Worm (Caenorhabditis elegans) whole organism, late embryonic: ENCODE data around the gene T05A7.11.

Experiments
- C08G9.2 ChIP-seq: sonication (generic microtip); optimal IDR thresholded peaks from 2 replicates; lab custom pipeline; 2016; ENCODE audit warnings: mild to moderate bottlenecking, missing genetic modification characterization, moderate library complexity, missing compliant biosample characterization
- C38D4.7 ChIP-seq: fragments of 200-800 bp; sonication (Bioruptor generic); optimal IDR thresholded peaks from 2 replicates; lab custom pipeline; 2018; ENCODE audit warnings: mild to moderate bottlenecking, missing genetic modification characterization, moderate library complexity, missing compliant biosample characterization
- F13H6.1 ChIP-seq: sonication (generic microtip); optimal IDR thresholded peaks from 2 replicates; lab custom pipeline; 2016; ENCODE audit warnings: missing genetic modification characterization, missing compliant biosample characterization
- K09A11.1 ChIP-seq: sonication (generic microtip); optimal IDR thresholded peaks from 2 replicates; lab custom pipeline; 2017; ENCODE audit warnings: antibody characterized with exemption, mild to moderate bottlenecking, missing genetic modification characterization, missing compliant biosample characterization; ENCODE audit not compliant: insufficient read depth
- T23F11.4 ChIP-seq: fragments of 200-800 bp; sonication (Bioruptor generic); optimal IDR thresholded peaks from 2 replicates; lab custom pipeline; 2018; ENCODE audit warnings: mild to moderate bottlenecking, missing genetic modification characterization, missing compliant biosample characterization
- ahr-1 ChIP-seq: sonication (generic microtip); optimal IDR thresholded peaks from 2 replicates; lab custom pipeline; 2016; ENCODE audit warnings: missing genetic modification characterization, missing compliant biosample characterization
- ceh-14 ChIP-seq: sonication (generic microtip); optimal IDR thresholded peaks from 2 replicates; lab custom pipeline; 2016; ENCODE audit warnings: missing genotype, missing genetic modification characterization, missing compliant biosample characterization
- ceh-18 ChIP-seq: sonication (generic microtip); optimal IDR thresholded peaks from 2 replicates; lab custom pipeline; 2016; ENCODE audit warnings: missing genetic modification characterization, missing compliant biosample characterization
- ceh-19 ChIP-seq: fragments of 200-800 bp; sonication (Bioruptor generic); optimal IDR thresholded peaks from 2 replicates; lab custom pipeline; 2018; ENCODE audit warnings: mild to moderate bottlenecking, missing genetic modification characterization, missing compliant biosample characterization
- ceh-2 ChIP-seq: sonication (generic microtip); optimal IDR thresholded peaks from 2 replicates; lab custom pipeline; 2016; ENCODE audit warnings: missing genotype, missing genetic modification characterization, missing compliant biosample characterization
- ceh-22 ChIP-seq: sonication (generic microtip); optimal IDR thresholded peaks from 2 replicates; lab custom pipeline; 2017; ENCODE audit warnings: missing biosample characterization, missing genetic modification characterization
- ceh-31 ChIP-seq: sonication (generic microtip); optimal IDR thresholded peaks from 2 replicates; lab custom pipeline; 2016; ENCODE audit warnings: missing genetic modification characterization, missing compliant biosample characterization
- ceh-45 ChIP-seq: fragments of 200-800 bp; sonication (Bioruptor generic); IDR thresholded peaks from 2 replicates; pipeline ENCODE4 v1.3.6; 2022; ENCODE audit warnings: missing genetic modification reagents, missing genetic modification characterization, missing compliant biosample characterization
- ceh-48 ChIP-seq: sonication (generic microtip); optimal IDR thresholded peaks from 2 replicates; lab custom pipeline; 2016; ENCODE audit warnings: missing genetic modification characterization, inconsistent platforms, missing compliant biosample characterization
- ceh-9 ChIP-seq: sonication (generic microtip); optimal IDR thresholded peaks from 2 replicates; lab custom pipeline; 2016; ENCODE audit warnings: mild to moderate bottlenecking, missing genetic modification characterization, inconsistent platforms, missing compliant biosample characterization
- dve-1 ChIP-seq: sonication (generic microtip); optimal IDR thresholded peaks from 2 replicates; lab custom pipeline; 2017; ENCODE audit warnings: antibody characterized with exemption, mild to moderate bottlenecking, missing genetic modification characterization, missing compliant biosample characterization
- elt-2 ChIP-seq: sonication (generic microtip); optimal IDR thresholded peaks from 2 replicates; lab custom pipeline; 2016; ENCODE audit warnings: missing genetic modification reagents, missing genetic modification characterization, missing compliant biosample characterization
- elt-4 ChIP-seq: sonication (generic microtip); optimal IDR thresholded peaks from 2 replicates; lab custom pipeline; 2016; ENCODE audit warnings: missing genetic modification characterization, missing compliant biosample characterization
- eyg-1 ChIP-seq: sonication (generic microtip); optimal IDR thresholded peaks from 2 replicates; lab custom pipeline; 2016; ENCODE audit warnings: missing genotype, missing genetic modification characterization, missing compliant biosample characterization
- fax-1 ChIP-seq: sonication (generic microtip); optimal IDR thresholded peaks from 2 replicates; lab custom pipeline; 2016; ENCODE audit warnings: missing genotype, missing genetic modification characterization, missing compliant biosample characterization
- fkh-10 ChIP-seq: fragments of 150-350 bp; optimal IDR thresholded peaks from 2 replicates; lab custom pipeline; 2014; ENCODE audit warnings: missing biosample characterization, missing genetic modification reagents, missing genetic modification characterization
- hlh-15 ChIP-seq: sonication (generic microtip); optimal IDR thresholded peaks from 2 replicates; lab custom pipeline; 2016; ENCODE audit warnings: missing genetic modification characterization, missing compliant biosample characterization
- hlh-30 ChIP-seq: sonication (generic microtip); optimal IDR thresholded peaks from 2 replicates; lab custom pipeline; 2017; ENCODE audit warnings: antibody characterized with exemption, missing genetic modification characterization, missing compliant biosample characterization; ENCODE audit not compliant: insufficient read depth
- hlh-6 ChIP-seq: sonication (generic microtip); optimal IDR thresholded peaks from 2 replicates; lab custom pipeline; 2016; ENCODE audit warnings: missing genotype, missing genetic modification characterization, missing compliant biosample characterization
- hlh-8 ChIP-seq: sonication (generic microtip); optimal IDR thresholded peaks from 2 replicates; lab custom pipeline; 2016; ENCODE audit warnings: missing genotype, missing genetic modification characterization, missing compliant biosample characterization
- lim-6 ChIP-seq: sonication (generic microtip); optimal IDR thresholded peaks from 2 replicates; lab custom pipeline; 2016; ENCODE audit warnings: missing genetic modification characterization, missing compliant biosample characterization
- madf-2 ChIP-seq: sonication (generic microtip); optimal IDR thresholded peaks from 2 replicates; lab custom pipeline; 2017; ENCODE audit warnings: missing genetic modification characterization, missing compliant biosample characterization
- mec-3 ChIP-seq: sonication (generic microtip); optimal IDR thresholded peaks from 2 replicates; lab custom pipeline; 2016; ENCODE audit warnings: borderline replicate concordance, missing genetic modification characterization, missing compliant biosample characterization
- nfya-1 ChIP-seq: sonication (generic microtip); optimal IDR thresholded peaks from 2 replicates; lab custom pipeline; 2017; ENCODE audit warnings: missing genetic modification characterization, mild to moderate bottlenecking, missing compliant biosample characterization, antibody characterized with exemption, moderate library complexity
- pha-2 ChIP-seq: sonication (generic microtip); optimal IDR thresholded peaks from 2 replicates; lab custom pipeline; 2017; ENCODE audit warnings: mild to moderate bottlenecking, missing genetic modification characterization, missing compliant biosample characterization
- pqm-1 ChIP-seq: sonication (generic microtip); optimal IDR thresholded peaks from 2 replicates; lab custom pipeline; 2016; ENCODE audit warnings: missing genetic modification characterization, missing compliant biosample characterization
- ref-2 ChIP-seq: sonication (generic microtip); optimal IDR thresholded peaks from 2 replicates; lab custom pipeline; 2016; ENCODE audit warnings: missing genetic modification characterization, missing compliant biosample characterization
- rnt-1 ChIP-seq: sonication (generic microtip); optimal IDR thresholded peaks from 2 replicates; lab custom pipeline; 2016; ENCODE audit warnings: missing genetic modification characterization, missing compliant biosample characterization
- sdc-2 ChIP-seq: sonication (generic microtip); optimal IDR thresholded peaks from 2 replicates; lab custom pipeline; 2016; ENCODE audit warnings: missing genotype, missing genetic modification characterization, missing compliant biosample characterization
- sox-2 ChIP-seq: fragments of 200-800 bp; sonication (Bioruptor generic); IDR thresholded peaks from 2 replicates; pipeline ENCODE4 v1.3.6; 2022; ENCODE audit warnings: missing genetic modification reagents, missing genetic modification characterization, missing compliant biosample characterization
- syd-9 ChIP-seq: sonication (generic microtip); optimal IDR thresholded peaks from 2 replicates; lab custom pipeline; 2016; ENCODE audit warnings: mild to moderate bottlenecking, missing genetic modification characterization, moderate library complexity, missing compliant biosample characterization
- tbx-2 ChIP-seq: sonication (generic microtip); optimal IDR thresholded peaks from 2 replicates; lab custom pipeline; 2016; ENCODE audit warnings: missing genetic modification characterization, missing compliant biosample characterization
- ttx-3 ChIP-seq: sonication (generic microtip); optimal IDR thresholded peaks from 2 replicates; lab custom pipeline; 2016; ENCODE audit warnings: missing genetic modification reagents, missing genetic modification characterization, missing compliant biosample characterization
- unc-42 ChIP-seq: sonication (generic microtip); optimal IDR thresholded peaks from 2 replicates; lab custom pipeline; 2016; ENCODE audit warnings: missing genotype, missing genetic modification characterization, missing compliant biosample characterization
- unc-86 ChIP-seq: sonication (generic microtip); optimal IDR thresholded peaks from 2 replicates; lab custom pipeline; 2016; ENCODE audit warnings: missing genetic modification characterization, missing compliant biosample characterization

Gene T05A7.11

DNA sequence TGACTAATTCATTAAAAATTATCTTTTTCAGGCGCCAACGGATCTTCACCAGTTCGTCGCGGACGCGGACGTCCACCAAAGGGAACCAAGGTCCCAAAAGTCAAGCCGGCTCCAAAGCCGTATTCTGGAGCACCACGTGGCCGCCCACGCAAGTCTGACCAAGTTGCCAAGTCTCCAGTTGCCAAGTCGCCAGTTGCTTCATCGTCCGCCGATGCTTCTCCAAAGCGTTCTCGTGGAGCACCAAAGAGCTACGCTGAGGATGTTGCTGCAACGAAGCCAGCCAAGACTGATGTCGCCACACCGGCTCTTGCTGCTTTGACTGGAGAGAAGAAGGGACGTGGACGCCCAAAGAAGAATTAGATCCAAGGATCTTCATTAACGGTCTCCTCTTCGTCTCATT, 8.0 kb upstream of the T05A7.11 start:
- TF ChIP-seq eyg-1 (tag; lab: Kevin White, UChicago): no peak
- no peak for TF ChIP-seq ceh-48 (tag; lab: Kevin White, UChicago)
- no peak for TF ChIP-seq madf-2
- TF ChIP-seq T23F11.4 (GFP tag; lab: Kevin White, UChicago): no peak
- no peak for TF ChIP-seq ceh-45 (GFP tag; lab: Robert Waterston, UW)
- TF ChIP-seq dve-1 (tag; lab: Kevin White, UChicago): no peak

ce11 chrII:4672584-4673110, 7.4 kb upstream of the T05A7.11 start, which contains the start of the genes clec-140 and hmg-11:
Gene clec-140 (plus strand): TSS chrII:4673060.
Gene hmg-11 (plus strand): TSS chrII:4673085.
- no peak for TF ChIP-seq ceh-2
- TF ChIP-seq elt-2 (tag; lab: Kevin White, UChicago): peak; percentile 43
- no peak for TF ChIP-seq pqm-1 (tag; lab: Kevin White, UChicago)
- TF ChIP-seq fkh-10 (GFP tag; lab: Kevin White, UChicago): no peak
- TF ChIP-seq ceh-18 (tag; lab: Kevin White, UChicago): peak; percentile 17
- TF ChIP-seq eyg-1 (tag; lab: Kevin White, UChicago): peak; percentile 12
- TF ChIP-seq T23F11.4 (GFP tag; lab: Kevin White, UChicago): no peak
- peak; percentile 57 for TF ChIP-seq ref-2
- TF ChIP-seq sdc-2 (tag; lab: Kevin White, UChicago): no peak
- no peak for TF ChIP-seq F13H6.1
- TF ChIP-seq sox-2: peak; percentile 33; the same call in 1 of the 2 replicates
- peak; percentile 39 for TF ChIP-seq ceh-48 (tag; lab: Kevin White, UChicago)
- TF ChIP-seq ceh-31 (tag; lab: Kevin White, UChicago): peak; percentile 63
- TF ChIP-seq C38D4.7 (GFP tag; lab: Kevin White, UChicago): no peak
- no peak for TF ChIP-seq C08G9.2 (tag; lab: Kevin White, UChicago)
- peak; percentile 64 for TF ChIP-seq nfya-1 (tag; lab: Kevin White, UChicago)
- peak; percentile 63 for TF ChIP-seq ceh-14 (tag; lab: Kevin White, UChicago)
- TF ChIP-seq K09A11.1 (tag; lab: Kevin White, UChicago): no peak
- peak; percentile 68 for TF ChIP-seq rnt-1 (tag; lab: Kevin White, UChicago)
- TF ChIP-seq syd-9 (tag; lab: Kevin White, UChicago): peak; percentile 37
- no peak for TF ChIP-seq ceh-9 (tag; lab: Kevin White, UChicago)
- peak; percentile 52 for TF ChIP-seq hlh-8 (tag; lab: Kevin White, UChicago)
- TF ChIP-seq fax-1: no peak
- no peak for TF ChIP-seq hlh-6
- peak; percentile 71 for TF ChIP-seq tbx-2 (tag; lab: Kevin White, UChicago)
- TF ChIP-seq ceh-19 (GFP tag; lab: Kevin White, UChicago): no peak
- TF ChIP-seq lim-6: peak; percentile 31
- TF ChIP-seq unc-42 (tag; lab: Kevin White, UChicago): peak; percentile 93
- peak; percentile 54 for TF ChIP-seq hlh-30 (tag; lab: Kevin White, UChicago)
- TF ChIP-seq elt-4 (tag; lab: Kevin White, UChicago): no peak

DNA sequence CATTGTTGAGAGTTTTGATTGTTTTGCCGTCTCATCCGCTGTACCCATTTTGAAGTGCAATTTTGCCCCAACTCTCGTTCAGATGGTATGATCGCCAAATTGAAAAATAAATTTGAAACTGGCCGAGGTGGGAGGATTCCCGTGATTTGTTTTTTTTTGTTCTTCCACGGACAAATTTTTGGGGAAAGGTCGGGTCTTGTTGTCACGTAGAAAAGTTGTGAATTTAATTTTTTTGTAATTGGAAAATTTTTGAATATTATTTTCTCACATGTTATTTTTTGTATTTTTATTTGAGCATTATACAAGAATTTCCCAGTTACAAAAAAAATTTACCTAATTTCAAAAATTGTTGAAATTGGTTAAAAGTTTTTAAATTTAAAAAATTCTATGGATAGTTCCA, 6.4 kb upstream of the T05A7.11 start, which contains the start of gene T05A7.6:
Gene T05A7.6, minus strand, starts transcription at position 101 of the 400 bp plus-strand sequence.
- TF ChIP-seq pqm-1 (tag; lab: Kevin White, UChicago): no peak
- no peak for TF ChIP-seq ceh-22 (tag; lab: Kevin White, UChicago)
- no peak for TF ChIP-seq unc-86 (tag; lab: Kevin White, UChicago)
- TF ChIP-seq pha-2 (tag; lab: Kevin White, UChicago): no peak
- no peak for TF ChIP-seq elt-4 (tag; lab: Kevin White, UChicago)
- TF ChIP-seq hlh-15 (tag; lab: Kevin White, UChicago): no peak
- no peak for TF ChIP-seq ttx-3 (tag; lab: Kevin White, UChicago)
- no peak for TF ChIP-seq mec-3 (tag; lab: Kevin White, UChicago)
- no peak for TF ChIP-seq ceh-14 (tag; lab: Kevin White, UChicago)
- TF ChIP-seq ahr-1: no peak
